Fruit fly (Drosophila melanogaster): ENCODE data around the gene Wdr81.

The Wdr81 gene

dm6 chr2L:11987945-11988344, 32.8 kb downstream of the Wdr81 start, which contains the start of the genes CG6686 and CG34163 (continued):
- peak; percentile 39 for TF ChIP-seq CG17829 (tag; optimal IDR thresholded peaks at IDR 0.05)
- peak; percentile 88 for TF ChIP-seq CG4617 (GFP tag; optimal IDR thresholded peaks at IDR 0.05; ENCODE audit: borderline replicate concordance)
- no peak for TF ChIP-seq Usf (GFP tag; optimal IDR thresholded peaks at IDR 0.05)
- peak; percentile 32 for TF ChIP-seq CG33557 (GFP tag; optimal IDR thresholded peaks at IDR 0.05)
- peak; percentile 27; the same call in 1 of the 2 replicates for TF ChIP-seq hbn (GFP tag; IDR thresholded peaks at IDR 0.05; ENCODE audit: partially characterized antibody)
- TF ChIP-seq CG17186 (GFP tag; optimal IDR thresholded peaks at IDR 0.05) = peak; percentile 88
- TF ChIP-seq Hr3 (GFP tag; optimal IDR thresholded peaks at IDR 0.05) = peak; percentile 55
- peak; percentile 23 for TF ChIP-seq CG13424 (tag; optimal IDR thresholded peaks at IDR 0.05)
- TF ChIP-seq stwl (tag; optimal IDR thresholded peaks at IDR 0.05) = peak; percentile 63
- TF ChIP-seq CG12155 (GFP tag; optimal IDR thresholded peaks at IDR 0.05) = peak; percentile 15
- peak; percentile 29 for TF ChIP-seq CG1603 (tag; optimal IDR thresholded peaks at IDR 0.05)
- peak; percentile 19 for TF ChIP-seq CG6254 (GFP tag; optimal IDR thresholded peaks at IDR 0.05)
- TF ChIP-seq CG8944 (GFP tag; optimal IDR thresholded peaks at IDR 0.05) = peak; percentile 5
- peak; percentile 69 for TF ChIP-seq nmo (GFP tag; optimal IDR thresholded peaks at IDR 0.05)
- no peak for TF ChIP-seq mld (GFP tag; IDR thresholded peaks at IDR 0.05; ENCODE audit: partially characterized antibody)
- TF ChIP-seq B-H2 (GFP tag; optimal IDR thresholded peaks at IDR 0.05) = peak; percentile 36
- TF ChIP-seq ci (GFP tag; IDR thresholded peaks at IDR 0.05) = no peak
- peak; percentile 29 for TF ChIP-seq CG30020 (tag; optimal IDR thresholded peaks at IDR 0.05)
- TF ChIP-seq CG5245 (GFP tag; optimal IDR thresholded peaks at IDR 0.05) = no peak
- TF ChIP-seq pfk (GFP tag; optimal IDR thresholded peaks at IDR 0.05) = no peak
- peak; percentile 45; the same call in 1 of the 4 replicates for TF ChIP-seq Gug (GFP tag; IDR thresholded peaks at IDR 0.05)
- TF ChIP-seq Hsf (GFP tag; optimal IDR thresholded peaks at IDR 0.05) = peak; percentile 64
- TF ChIP-seq CG4328 (GFP tag; optimal IDR thresholded peaks at IDR 0.05) = peak; percentile 29
- no peak for TF ChIP-seq danr (GFP tag; IDR thresholded peaks at IDR 0.05)
- peak; percentile 44 for TF ChIP-seq mam (GFP tag; optimal IDR thresholded peaks at IDR 0.05)
- peak; percentile 0 for TF ChIP-seq MESR4 (GFP tag; optimal IDR thresholded peaks at IDR 0.05)
- peak; percentile 89 for TF ChIP-seq MBD-R2 (GFP tag; IDR thresholded peaks at IDR 0.05)
- no peak for TF ChIP-seq sim (GFP tag; IDR thresholded peaks at IDR 0.05)
- TF ChIP-seq CG7271 (tag; optimal IDR thresholded peaks at IDR 0.05) = peak; percentile 61
- peak; percentile 35 for TF ChIP-seq CG18476 (GFP tag; optimal IDR thresholded peaks at IDR 0.05)
- TF ChIP-seq CG13894 (tag; optimal IDR thresholded peaks at IDR 0.05) = peak; percentile 54
- peak; percentile 43 for TF ChIP-seq Mad (GFP tag; optimal IDR thresholded peaks at IDR 0.05)
- peak; percentile 30 for TF ChIP-seq maf-S (GFP tag; optimal IDR thresholded peaks at IDR 0.05)
- 0 out of 2 replicates have a peak, but pooled peaks have one; percentile 27 for TF ChIP-seq CG6689 (GFP tag; IDR thresholded peaks at IDR 0.05)
- TF ChIP-seq CG6272 (GFP tag; IDR thresholded peaks at IDR 0.05) = no peak
- no peak for TF ChIP-seq prd (optimal IDR thresholded peaks at IDR 0.05)
- peak; percentile 46; the same call in 1 of the 3 replicates for TF ChIP-seq prd (GFP tag; IDR thresholded peaks at IDR 0.05)
- no peak for TF ChIP-seq CG31224 (GFP tag; IDR thresholded peaks at IDR 0.05)
- TF ChIP-seq Hr51 (GFP tag; optimal IDR thresholded peaks at IDR 0.05) = peak in 1 of 2 experiments; percentile 54
- peak; percentile 6 for TF ChIP-seq PHDP (tag; optimal IDR thresholded peaks at IDR 0.05)
- TF ChIP-seq CG15514 (GFP tag; optimal IDR thresholded peaks at IDR 0.05) = peak; percentile 49
- TF ChIP-seq yki (optimal IDR thresholded peaks at IDR 0.05) = peak; percentile 65
- peak; percentile 76 for TF ChIP-seq CG2120 (GFP tag; optimal IDR thresholded peaks at IDR 0.05)
- TF ChIP-seq Mrtf (GFP tag; IDR thresholded peaks at IDR 0.05) = no peak
- TF ChIP-seq NC2β (GFP tag; optimal IDR thresholded peaks at IDR 0.05) = peak; percentile 46
- TF ChIP-seq Pdp1 (GFP tag; optimal IDR thresholded peaks at IDR 0.05) = peak in 1 of 2 experiments; percentile 66
- peak; percentile 22 for TF ChIP-seq slp2 (GFP tag; optimal IDR thresholded peaks at IDR 0.05)
- peak; percentile 17 for TF ChIP-seq ftz-f1 (GFP tag; optimal IDR thresholded peaks at IDR 0.05)
- peak; percentile 26; the same call in 1 of the 2 replicates for TF ChIP-seq Ada2b (GFP tag; IDR thresholded peaks at IDR 0.05)
- no peak for TF ChIP-seq CG10959 (GFP tag; IDR thresholded peaks at IDR 0.05)
- TF ChIP-seq ato (GFP tag; IDR thresholded peaks at IDR 0.05; ENCODE audit: partially characterized antibody) = no peak
